Worm (Caenorhabditis elegans) whole organism, dauer: Measurements from ENCODE around the gene C33H5.1.

Experiments used
- unc-62 ChIP-seq: sonication (generic microtip); optimal IDR thresholded peaks from 2 replicates; lab custom pipeline; 2017; ENCODE audit warnings: missing biosample characterization, missing genetic modification reagents, missing genetic modification characterization

C33H5.1 gene

DNA sequence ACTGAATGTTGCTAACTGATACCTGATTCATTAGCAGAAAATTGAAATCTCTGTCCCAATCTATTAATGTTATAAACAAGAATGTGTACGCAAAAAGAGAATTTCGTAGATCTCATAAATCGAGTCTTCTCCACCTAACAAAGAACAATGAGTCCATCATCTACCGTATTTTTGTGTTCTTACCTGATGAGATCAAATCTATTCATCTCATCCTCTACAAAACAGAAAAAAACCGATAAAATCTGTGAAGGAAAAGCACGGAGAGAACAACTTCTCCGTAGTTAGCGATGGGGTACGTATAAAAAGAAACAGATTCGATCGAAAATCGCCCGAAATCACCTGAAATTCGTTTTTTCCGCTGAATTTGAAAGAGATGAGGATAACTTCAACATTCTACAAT is at the start of gene C33H5.1:
C33H5.1 (plus strand) TSS at position 330 of the 400 bp plus-strand sequence.
- TF ChIP-seq unc-62 (GFP tag; lab: Kevin White, UChicago), result no peak

DNA sequence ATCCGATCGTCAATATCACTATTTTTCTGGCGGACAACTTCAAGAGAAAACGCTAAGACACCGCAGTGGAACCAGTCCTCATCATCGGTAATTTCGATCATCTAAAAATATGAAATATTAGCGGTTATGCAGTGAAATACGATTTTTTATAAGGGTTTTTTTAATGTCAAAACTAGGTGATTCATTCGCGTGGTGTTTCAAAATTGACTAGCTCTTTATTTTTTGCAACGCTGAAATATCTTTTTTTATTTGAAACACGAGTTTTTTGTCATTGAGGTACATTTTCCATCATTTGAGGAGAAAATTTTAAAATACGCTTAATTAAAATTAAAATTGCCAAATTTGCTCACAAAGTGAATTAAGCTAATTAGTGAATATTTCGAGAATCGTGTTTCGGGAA is 49.2 kb upstream of the C33H5.1 start, which contains the start of gene dsb-3:
dsb-3 (minus strand) TSS at position 101 of the 400 bp plus-strand sequence.
- TF ChIP-seq unc-62 (GFP tag; lab: Kevin White, UChicago), result no peak

- TF ChIP-seq unc-62 (GFP tag; lab: Kevin White, UChicago), result no peak
Observed at ce11 chrIV:7760117-7760516, 48.6 kb upstream of the C33H5.1 start, which contains the start of gene del-7. TSS of gene del-7 (plus strand) at chrIV:7760417.

DNA sequence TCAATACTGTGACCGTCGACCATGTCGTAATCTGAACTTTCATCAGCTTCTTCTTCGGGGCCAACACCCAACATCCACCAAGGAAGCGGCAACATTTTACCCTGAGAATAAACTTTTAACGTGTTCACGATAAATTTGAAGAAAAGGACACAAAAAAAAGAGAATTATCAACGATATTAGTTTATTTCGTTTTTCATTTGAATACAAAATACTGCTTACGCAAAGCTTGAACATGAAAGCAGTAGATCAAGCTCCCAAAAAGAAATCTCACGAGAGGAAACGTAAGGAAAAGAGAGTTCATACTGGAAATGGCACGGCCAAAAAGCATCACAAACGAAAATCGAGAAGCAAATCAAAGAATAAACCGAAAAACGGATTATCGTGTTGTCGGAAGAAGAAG is 45.0 kb upstream of the C33H5.1 start, which contains the start of the genes C46A5.6 and C46A5.1:
C46A5.6 (minus strand) TSS at position 101 of the 400 bp plus-strand sequence.
C46A5.1 (plus strand) TSS at position 184 of the 400 bp plus-strand sequence.
- TF ChIP-seq unc-62 (GFP tag; lab: Kevin White, UChicago), result no peak

ce11 chrIV:7764319-7764718 is 44.4 kb upstream of the C33H5.1 start:
- TF ChIP-seq unc-62 (GFP tag; lab: Kevin White, UChicago), result no peak

DNA sequence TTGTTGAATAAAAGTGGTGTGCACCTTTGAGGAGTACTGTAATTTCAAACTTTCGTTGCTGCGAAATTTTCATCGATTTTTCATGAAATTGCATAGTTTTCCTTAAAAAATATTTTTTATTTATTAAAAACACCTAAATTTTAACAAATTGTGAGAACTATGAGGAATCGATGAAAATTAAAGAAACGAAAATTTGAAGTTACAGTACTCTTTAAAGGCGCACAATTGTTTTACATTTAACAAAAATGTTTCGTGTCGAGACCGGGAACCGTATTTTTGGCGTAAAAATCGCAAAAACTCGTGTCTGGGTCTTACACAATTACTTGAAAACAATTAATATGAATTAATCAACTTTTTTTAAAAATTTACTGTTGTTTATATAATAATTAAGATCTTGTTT is 38.5 kb upstream of the C33H5.1 start, which contains the start of gene rdl-1:
rdl-1 (minus strand) TSS at position 101 of the 400 bp plus-strand sequence.
- TF ChIP-seq unc-62 (GFP tag; lab: Kevin White, UChicago), result no peak

- no peak for TF ChIP-seq unc-62 (GFP tag; lab: Kevin White, UChicago)
Observed at ce11 chrIV:7774206-7774605, 34.5 kb upstream of the C33H5.1 start, which contains the start of the genes hcf-1 and swd-2.2. TSS of gene hcf-1 (minus strand) at chrIV:7774275. TSS of gene swd-2.2 (plus strand) at chrIV:7774411.

- no peak for TF ChIP-seq unc-62 (GFP tag; lab: Kevin White, UChicago)
Observed at ce11 chrIV:7775725-7776124, 33.0 kb upstream of the C33H5.1 start, which contains the start of gene swd-2.1. TSS of gene swd-2.1 (plus strand) at chrIV:7776025.

- no peak for TF ChIP-seq unc-62 (GFP tag; lab: Kevin White, UChicago)
Observed at ce11 chrIV:7778865-7779264, 29.8 kb upstream of the C33H5.1 start, which contains the start of gene rpap-3. TSS of gene rpap-3 (minus strand) at chrIV:7778965.

ce11 chrIV:7782292-7782691 is 26.4 kb upstream of the C33H5.1 start, which contains the start of gene sec-10:
TSS of gene sec-10 (minus strand) at chrIV:7782499.
- no peak for TF ChIP-seq unc-62 (GFP tag; lab: Kevin White, UChicago)

ce11 chrIV:7783801-7784411 is 24.8 kb upstream of the C33H5.1 start, which contains the start of gene tag-321:
TSS of gene tag-321 (minus strand) at chrIV:7783851.
- no peak for TF ChIP-seq unc-62 (GFP tag; lab: Kevin White, UChicago)

DNA sequence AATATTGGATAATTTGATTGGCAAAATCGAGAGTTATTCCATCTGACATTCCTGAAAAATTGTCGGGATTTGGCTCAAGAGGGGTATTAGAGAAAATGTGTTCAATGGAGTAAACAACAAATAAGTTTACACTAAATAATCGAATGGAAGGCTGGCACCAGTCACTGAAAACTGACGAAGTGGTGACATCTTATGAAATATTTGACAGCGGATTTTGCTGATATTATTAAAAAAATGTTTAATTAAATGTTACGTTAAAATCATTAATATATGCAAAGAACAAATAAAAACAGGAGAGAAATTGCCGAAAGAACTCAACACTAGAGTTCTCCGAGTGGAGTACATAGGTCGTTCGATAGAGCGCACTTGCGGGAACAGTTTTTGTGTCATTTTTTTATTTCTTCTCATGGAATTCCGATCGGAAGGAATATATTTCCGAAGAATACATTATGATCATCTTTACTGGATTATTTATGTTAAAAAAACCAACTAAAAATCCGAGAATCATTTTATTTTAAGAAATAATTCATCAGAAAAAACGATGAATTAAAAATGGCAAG is 23.1 kb upstream of the C33H5.1 start, which contains the start of gene tag-322:
tag-322 (minus strand) TSS at position 51 of the 560 bp plus-strand sequence.
- no peak for TF ChIP-seq unc-62 (GFP tag; lab: Kevin White, UChicago)

- no peak for TF ChIP-seq unc-62 (GFP tag; lab: Kevin White, UChicago)
Observed at ce11 chrIV:7789521-7789949, 19.2 kb upstream of the C33H5.1 start, which contains the start of gene imp-3. TSS of gene imp-3 (minus strand) at chrIV:7789613.

ce11 chrIV:7790151-7790691 is 18.5 kb upstream of the C33H5.1 start:
- TF ChIP-seq unc-62 (GFP tag; lab: Kevin White, UChicago), result no peak

DNA sequence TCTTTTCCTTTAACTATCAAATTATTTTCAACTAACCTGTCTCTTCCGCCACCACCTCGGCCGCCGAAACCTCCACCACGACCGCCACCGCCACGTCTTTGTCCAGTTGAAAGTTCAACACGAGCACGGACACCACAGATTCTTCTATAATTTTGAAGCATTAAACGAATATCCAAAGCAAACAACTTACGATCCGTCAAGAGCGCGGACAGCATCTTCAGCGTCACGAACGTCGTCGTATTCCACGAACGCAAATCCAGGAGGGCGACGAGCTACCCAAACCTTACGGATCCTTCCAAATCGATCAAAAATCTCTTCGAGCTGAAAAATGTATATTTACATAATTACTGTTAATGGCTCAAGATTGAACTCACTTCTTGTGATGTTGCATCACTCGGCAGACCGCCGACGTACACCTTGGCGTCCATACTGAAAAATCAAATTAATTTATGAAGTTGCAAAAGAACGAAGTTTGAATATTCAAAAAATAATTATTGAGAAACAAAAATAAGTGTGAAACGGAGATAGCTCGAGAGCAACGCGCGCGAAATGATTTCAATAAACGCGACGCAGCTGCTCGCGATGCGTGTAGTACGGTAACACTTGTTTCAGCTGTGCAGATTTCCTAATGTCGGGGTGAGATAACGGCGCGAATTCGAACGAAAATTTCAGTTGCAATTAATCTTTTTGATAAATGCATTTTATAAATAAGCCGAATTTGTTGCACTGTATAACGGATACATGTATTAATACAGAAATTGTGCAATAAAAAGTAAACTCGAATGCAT is 17.7 kb upstream of the C33H5.1 start, which contains the start of gene rsp-6:
rsp-6 (minus strand) TSS at position 429 of the 788 bp plus-strand sequence.
- no peak for TF ChIP-seq unc-62 (GFP tag; lab: Kevin White, UChicago)
